Fruit fly (Drosophila melanogaster): ENCODE results near the gene CG10116.

The CG10116 gene

dm6 chr3L:13457133-13457532, at the start of gene CG10116:
Gene CG10116 (minus strand): TSS chr3L:13457238.
- TF ChIP-seq CG17801 (GFP tag; optimal IDR thresholded peaks at IDR 0.05; ENCODE audit: partially characterized antibody) = no peak

- no peak for TF ChIP-seq CG17801 (GFP tag; optimal IDR thresholded peaks at IDR 0.05; ENCODE audit: partially characterized antibody)
Measured at dm6 chr3L:13503631-13504030, 46.6 kb upstream of the CG10116 start.

dm6 chr3L:13502484-13503109, 45.6 kb upstream of the CG10116 start, which contains the start of gene Spt20:
Gene Spt20 (plus strand): TSS chr3L:13502707.
- no peak for TF ChIP-seq CG17801 (GFP tag; optimal IDR thresholded peaks at IDR 0.05; ENCODE audit: partially characterized antibody)

- TF ChIP-seq CG17801 (GFP tag; optimal IDR thresholded peaks at IDR 0.05; ENCODE audit: partially characterized antibody) = no peak
Measured at dm6 chr3L:13499932-13500719, 43.1 kb upstream of the CG10116 start.

dm6 chr3L:13499531-13499930, 42.5 kb upstream of the CG10116 start:
- TF ChIP-seq CG17801 (GFP tag; optimal IDR thresholded peaks at IDR 0.05; ENCODE audit: partially characterized antibody) = no peak

dm6 chr3L:13497720-13498355, 40.8 kb upstream of the CG10116 start:
- no peak for TF ChIP-seq CG17801 (GFP tag; optimal IDR thresholded peaks at IDR 0.05; ENCODE audit: partially characterized antibody)

- TF ChIP-seq CG17801 (GFP tag; optimal IDR thresholded peaks at IDR 0.05; ENCODE audit: partially characterized antibody) = no peak
Measured at dm6 chr3L:13495065-13495464, 38.0 kb upstream of the CG10116 start.

- peak; percentile 37 for TF ChIP-seq CG17801 (GFP tag; optimal IDR thresholded peaks at IDR 0.05; ENCODE audit: partially characterized antibody)
Measured at dm6 chr3L:13494363-13495015, 37.5 kb upstream of the CG10116 start.

dm6 chr3L:13490689-13491348, 33.8 kb upstream of the CG10116 start:
- TF ChIP-seq CG17801 (GFP tag; optimal IDR thresholded peaks at IDR 0.05; ENCODE audit: partially characterized antibody) = no peak

dm6 chr3L:13489193-13489752, 32.2 kb upstream of the CG10116 start:
- TF ChIP-seq CG17801 (GFP tag; optimal IDR thresholded peaks at IDR 0.05; ENCODE audit: partially characterized antibody) = no peak

- TF ChIP-seq CG17801 (GFP tag; optimal IDR thresholded peaks at IDR 0.05; ENCODE audit: partially characterized antibody) = no peak
Measured at dm6 chr3L:13488129-13488876, 31.3 kb upstream of the CG10116 start.

- TF ChIP-seq CG17801 (GFP tag; optimal IDR thresholded peaks at IDR 0.05; ENCODE audit: partially characterized antibody) = no peak
Measured at dm6 chr3L:13486860-13487404, 29.9 kb upstream of the CG10116 start.

dm6 chr3L:13486041-13486859, 29.2 kb upstream of the CG10116 start, which contains the start of the genes Abp1 and Tgi:
Gene Abp1 (minus strand): TSS chr3L:13486280.
Gene Tgi (plus strand): TSS chr3L:13486797.
- TF ChIP-seq CG17801 (GFP tag; optimal IDR thresholded peaks at IDR 0.05; ENCODE audit: partially characterized antibody) = no peak
